Worm (Caenorhabditis elegans): Measurements from ENCODE around the gene cht-4.

The cht-4 gene

DNA sequence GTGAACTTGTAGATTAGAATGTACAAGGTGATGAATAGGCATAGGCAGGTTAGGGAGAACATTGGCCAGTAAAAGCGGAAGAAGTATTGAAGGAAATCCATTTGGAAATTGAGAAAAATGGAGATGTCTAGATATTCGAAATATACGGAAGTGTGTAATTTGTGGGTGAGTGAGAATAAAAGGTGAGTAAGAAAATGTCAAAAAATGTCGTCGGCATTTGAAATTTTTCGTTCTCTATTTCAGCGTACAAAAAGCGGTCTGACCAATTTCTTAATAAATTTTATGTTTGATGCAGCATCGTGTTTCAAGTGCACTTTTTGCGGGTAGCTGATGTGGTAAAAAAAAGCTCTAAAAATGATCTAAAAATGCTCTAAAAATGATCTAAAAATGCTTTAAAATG is 37.7 kb upstream of the cht-4 start, which contains the start of gene srd-64:
TSS of gene srd-64 (minus strand) at position 101 of the 400 bp plus-strand sequence.
- TF ChIP-seq egl-44 (GFP tag; IDR thresholded peaks at IDR 0.05) (no peak), attf-6 (GFP tag; IDR thresholded peaks at IDR 0.05) (no peak), gei-17 (GFP tag; optimal IDR thresholded peaks at IDR 0.05) (no peak), nhr-90 (tag; optimal IDR thresholded peaks at IDR 0.05) (no peak), D2030.7 (GFP tag; IDR thresholded peaks at IDR 0.05) (no peak), efl-1 (GFP tag; optimal IDR thresholded peaks at IDR 0.05) (no peak), cebp-2 (GFP tag; IDR thresholded peaks at IDR 0.05) (no peak), pbrm-1 (GFP tag; IDR thresholded peaks at IDR 0.05) (no peak), tbx-9 (tag; optimal IDR thresholded peaks at IDR 0.05; ENCODE audit: borderline replicate concordance) (no peak), egrh-3 (GFP tag; IDR thresholded peaks at IDR 0.05) (no peak), nfya-1 (tag; optimal IDR thresholded peaks at IDR 0.05; ENCODE audit: borderline replicate concordance, insufficient read depth) (no peak), mel-28 (tag; optimal IDR thresholded peaks at IDR 0.05; ENCODE audit: borderline replicate concordance) (no peak), B0336.3 (GFP tag; IDR thresholded peaks at IDR 0.05) (no peak)

- TF ChIP-seq nhr-179 (tag; optimal IDR thresholded peaks at IDR 0.05) = no peak
- no peak for TF ChIP-seq egl-44 (GFP tag; IDR thresholded peaks at IDR 0.05)
- no peak for TF ChIP-seq snpc-1.3 (tag; optimal IDR thresholded peaks at IDR 0.05; ENCODE audit: insufficient read depth)
Observed at ce11 chrIII:1689927-1690326, 32.6 kb upstream of the cht-4 start, which contains the start of gene Y22D7AR.14. Gene Y22D7AR.14 (minus strand): TSS chrIII:1690027.

DNA sequence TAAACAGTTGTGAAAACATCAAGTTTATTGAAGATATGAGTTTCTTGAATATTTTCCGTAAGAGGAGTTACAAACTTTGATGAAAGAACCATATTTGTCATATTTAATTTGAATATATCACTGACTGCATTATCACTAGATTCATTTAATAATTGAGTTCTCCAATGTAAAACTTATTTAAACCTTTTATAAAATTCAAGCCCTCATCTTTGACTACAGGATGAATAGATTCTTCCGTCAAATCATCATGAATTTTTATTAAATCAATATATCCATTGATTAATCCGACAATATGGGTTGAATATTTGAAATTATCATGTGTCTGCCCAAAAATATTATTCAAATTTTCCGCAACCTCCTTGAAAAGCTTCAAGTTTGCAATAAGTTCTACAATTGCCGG is 30.7 kb upstream of the cht-4 start, which contains the start of gene Y22D7AR.7:
TSS of gene Y22D7AR.7 (minus strand) at position 101 of the 400 bp plus-strand sequence.
- no peak for TF ChIP-seq zfh-2 (GFP tag; conservative IDR thresholded peaks at IDR 0.05)
- TF ChIP-seq tlf-1 (GFP tag; optimal IDR thresholded peaks at IDR 0.05) = no peak
- TF ChIP-seq snpc-1.1 (tag; optimal IDR thresholded peaks at IDR 0.05; ENCODE audit: insufficient read depth) = no peak
- TF ChIP-seq gei-17 (GFP tag; optimal IDR thresholded peaks at IDR 0.05) = no peak
- no peak for TF ChIP-seq dpl-1 (GFP tag; optimal IDR thresholded peaks at IDR 0.05)
- no peak for TF ChIP-seq nhr-80 (tag; optimal IDR thresholded peaks at IDR 0.05)
- TF ChIP-seq madf-3 (GFP tag; IDR thresholded peaks at IDR 0.05) = no peak

ce11 chrIII:1682262-1682661 is 25.0 kb upstream of the cht-4 start:
- TF ChIP-seq somi-1 (GFP tag; optimal IDR thresholded peaks at IDR 0.05) = peak; percentile 27
- TF ChIP-seq Y53G8AR.9 (GFP tag; conservative IDR thresholded peaks at IDR 0.05) = no peak
- TF ChIP-seq hmg-1.2 (GFP tag; IDR thresholded peaks at IDR 0.05) = peak; percentile 80
- no peak for TF ChIP-seq pha-4 (tag; optimal IDR thresholded peaks at IDR 0.05)
- TF ChIP-seq C06A6.2 (GFP tag; conservative IDR thresholded peaks at IDR 0.05) = 0 out of 2 replicates have a peak, but pooled peaks have one; percentile 22

DNA sequence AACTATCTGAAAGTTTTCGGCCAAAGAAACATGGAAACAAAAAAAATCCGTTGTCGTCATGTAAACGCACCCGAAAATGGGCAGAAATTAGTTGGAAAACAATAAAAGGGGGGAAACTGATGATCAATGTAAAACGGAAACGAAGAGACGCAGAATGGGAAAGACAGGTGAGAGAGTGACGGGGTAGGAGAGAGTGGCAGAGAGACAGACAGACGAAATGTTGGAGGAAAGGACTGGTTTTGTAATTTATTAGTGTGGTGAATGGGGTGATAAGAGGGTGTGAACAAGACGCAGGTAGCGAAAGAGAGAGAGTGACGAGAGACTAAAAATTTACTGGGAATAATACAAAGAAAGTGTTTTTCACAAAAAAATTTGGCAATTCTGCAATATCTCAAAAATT is 23.7 kb upstream of the cht-4 start:
- peak; percentile 1 for TF ChIP-seq ets-4 (GFP tag; optimal IDR thresholded peaks at IDR 0.05)
- no peak for TF ChIP-seq hrde-1 (tag; optimal IDR thresholded peaks at IDR 0.05; ENCODE audit: borderline replicate concordance)
- TF ChIP-seq let-607 (tag; optimal IDR thresholded peaks at IDR 0.05) = peak in 1 of 2 experiments; percentile 8
- TF ChIP-seq ztf-25 (GFP tag; IDR thresholded peaks at IDR 0.05) = no peak
- TF ChIP-seq aptf-2 (GFP tag; conservative IDR thresholded peaks at IDR 0.05) = no peak
- TF ChIP-seq hlh-12 (tag; optimal IDR thresholded peaks at IDR 0.05) = no peak
- TF ChIP-seq nhr-80 (tag; optimal IDR thresholded peaks at IDR 0.05) = peak; percentile 77
- 0 out of 2 replicates have a peak, but pooled peaks have one; percentile 9 for TF ChIP-seq mcd-1 (GFP tag; IDR thresholded peaks at IDR 0.05)
- TF ChIP-seq attf-5 (GFP tag; optimal IDR thresholded peaks at IDR 0.05) = peak; percentile 76
- TF ChIP-seq Y79H2A.3 (GFP tag; conservative IDR thresholded peaks at IDR 0.05) = no peak
- TF ChIP-seq nfyb-1 (GFP tag; IDR thresholded peaks at IDR 0.05) = peak; percentile 62; the same call in 1 of the 2 replicates
- TF ChIP-seq cebp-1 (GFP tag; IDR thresholded peaks at IDR 0.05) = no peak
- TF ChIP-seq cebp-1 (tag; optimal IDR thresholded peaks at IDR 0.05) = peak; percentile 61
- TF ChIP-seq lir-1 (GFP tag; conservative IDR thresholded peaks at IDR 0.05) = peak; percentile 33; the same call in 1 of the 2 replicates
- no peak for TF ChIP-seq zfh-2 (GFP tag; conservative IDR thresholded peaks at IDR 0.05)
- peak; percentile 37; the same call in 1 of the 2 replicates for TF ChIP-seq B0336.3 (GFP tag; IDR thresholded peaks at IDR 0.05)
- no peak for TF ChIP-seq xnd-1 (tag; optimal IDR thresholded peaks at IDR 0.05)
- peak; percentile 14 for TF ChIP-seq somi-1 (GFP tag; optimal IDR thresholded peaks at IDR 0.05)
- peak; percentile 96 for TF ChIP-seq hmg-1.2 (GFP tag; IDR thresholded peaks at IDR 0.05)
- TF ChIP-seq madf-10 (tag; optimal IDR thresholded peaks at IDR 0.05) = peak; percentile 10
